Fruit fly (Drosophila melanogaster): Measurements from ENCODE around the gene CG15282.
"Not testable (repeated sequence)": the region's sequence is repeated elsewhere in the genome, so short reads cannot be mapped to it uniquely, and the experiment has no call there.

Gene CG15282

dm6 chr2L:14701495-14701894, 10.8 kb upstream of the CG15282 start:
- TF ChIP-seq pan (optimal IDR thresholded peaks at IDR 0.05) (no peak), Dll (optimal IDR thresholded peaks at IDR 0.05) (no peak), psq (optimal IDR thresholded peaks at IDR 0.05) (no peak), EcR (GFP tag; optimal IDR thresholded peaks at IDR 0.05) (no peak)

DNA sequence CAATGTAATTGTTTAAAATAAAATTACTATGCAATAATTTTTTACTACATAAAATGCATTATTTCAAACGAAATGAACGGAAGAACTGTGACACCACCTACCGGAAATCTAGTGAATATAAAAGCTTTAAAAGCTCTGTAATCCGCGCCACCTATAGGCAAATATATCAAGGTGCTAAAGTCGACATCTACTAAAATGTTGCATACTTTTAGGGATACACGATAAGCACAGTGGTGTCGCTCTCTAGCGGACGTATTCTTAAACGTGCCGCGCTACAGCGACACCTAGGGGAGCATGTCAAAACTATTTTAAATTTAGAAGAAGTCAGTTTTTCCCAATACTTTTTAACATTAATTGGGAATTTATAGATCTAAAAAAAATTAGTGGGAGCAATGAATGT, 6.1 kb upstream of the CG15282 start:
- TF ChIP-seq Dll (optimal IDR thresholded peaks at IDR 0.05) (no peak), pan (optimal IDR thresholded peaks at IDR 0.05) (no peak), psq (optimal IDR thresholded peaks at IDR 0.05) (no peak), CG8478 (optimal IDR thresholded peaks at IDR 0.05) (no peak), usp (GFP tag; optimal IDR thresholded peaks at IDR 0.05) (no peak)

- TF ChIP-seq Dll (optimal IDR thresholded peaks at IDR 0.05) (no peak), usp (GFP tag; optimal IDR thresholded peaks at IDR 0.05) (no peak), CG8478 (optimal IDR thresholded peaks at IDR 0.05) (no peak), psq (optimal IDR thresholded peaks at IDR 0.05) (no peak), EcR (GFP tag; optimal IDR thresholded peaks at IDR 0.05) (no peak), pan (optimal IDR thresholded peaks at IDR 0.05) (no peak)
Observed at dm6 chr2L:14713467-14713866, 1.2 kb downstream of the CG15282 start, which contains the start of gene CG34165. TSS of gene CG34165 (plus strand) at chr2L:14713750.

dm6 chr2L:14730077-14730476, 17.8 kb downstream of the CG15282 start, which contains the start of gene CG42685:
TSS of gene CG42685 (minus strand) at chr2L:14730177.
- TF ChIP-seq EcR (GFP tag; optimal IDR thresholded peaks at IDR 0.05) = no peak
- no peak for TF ChIP-seq pan (optimal IDR thresholded peaks at IDR 0.05)
- TF ChIP-seq usp (GFP tag; optimal IDR thresholded peaks at IDR 0.05) = no peak
- no peak for TF ChIP-seq psq (optimal IDR thresholded peaks at IDR 0.05)
- no peak for TF ChIP-seq Dll (optimal IDR thresholded peaks at IDR 0.05)
- TF ChIP-seq CG8478 (optimal IDR thresholded peaks at IDR 0.05) = no peak

- not testable (repeated sequence) for TF ChIP-seq usp (GFP tag; optimal IDR thresholded peaks at IDR 0.05); psq (optimal IDR thresholded peaks at IDR 0.05); Dll (optimal IDR thresholded peaks at IDR 0.05)
Observed at dm6 chr2L:14735543-14735942, 23.3 kb downstream of the CG15282 start, which contains the start of gene CG31835. TSS of gene CG31835 (plus strand) at chr2L:14735843.

dm6 chr2L:14737669-14738068, 25.4 kb downstream of the CG15282 start, which contains the start of gene CG31775:
TSS of gene CG31775 (minus strand) at chr2L:14737769.
- TF ChIP-seq usp (GFP tag; optimal IDR thresholded peaks at IDR 0.05); EcR (GFP tag; optimal IDR thresholded peaks at IDR 0.05); psq (optimal IDR thresholded peaks at IDR 0.05): not testable (repeated sequence)

dm6 chr2L:14739614-14740013, 27.3 kb downstream of the CG15282 start, which contains the start of gene CG42585:
TSS of gene CG42585 (plus strand) at chr2L:14739914.
- not testable (repeated sequence) for TF ChIP-seq usp (GFP tag; optimal IDR thresholded peaks at IDR 0.05); psq (optimal IDR thresholded peaks at IDR 0.05); CG8478 (optimal IDR thresholded peaks at IDR 0.05)

DNA sequence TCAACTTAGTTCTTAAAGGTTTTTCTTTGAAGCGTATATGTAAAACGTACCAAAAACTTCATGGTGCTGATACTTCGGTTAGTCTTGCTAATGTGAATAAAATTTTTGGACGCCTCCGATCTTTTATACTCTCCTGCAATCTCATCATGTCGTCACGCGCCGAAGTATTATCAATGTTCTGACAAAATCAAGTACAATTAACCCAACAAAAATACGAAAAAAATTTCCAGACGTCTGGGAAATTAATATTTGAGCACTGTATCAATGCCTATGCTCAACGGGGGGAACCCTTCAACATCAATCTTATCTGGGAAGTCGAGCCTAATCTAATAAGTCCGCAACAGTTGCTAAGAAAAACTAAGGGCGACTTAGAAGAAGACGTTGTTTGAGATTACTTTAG, 29.5 kb downstream of the CG15282 start, which contains the start of gene CG42586:
CG42586 (minus strand) TSS at position 101 of the 400 bp plus-strand sequence.
- not testable (repeated sequence) for TF ChIP-seq pan, CG8478, Dll (optimal IDR thresholded peaks at IDR 0.05)

dm6 chr2L:14742893-14743292, 30.6 kb downstream of the CG15282 start, which contains the start of gene CG34166:
TSS of gene CG34166 (plus strand) at chr2L:14743193.
- TF ChIP-seq pan (optimal IDR thresholded peaks at IDR 0.05); usp (GFP tag; optimal IDR thresholded peaks at IDR 0.05); psq (optimal IDR thresholded peaks at IDR 0.05): not testable (repeated sequence)

dm6 chr2L:14743337-14743736, 31.1 kb downstream of the CG15282 start:
- no peak for TF ChIP-seq CG8478 (optimal IDR thresholded peaks at IDR 0.05)
- TF ChIP-seq usp (GFP tag; optimal IDR thresholded peaks at IDR 0.05) = no peak
- TF ChIP-seq pan (optimal IDR thresholded peaks at IDR 0.05) = no peak

dm6 chr2L:14744121-14744520, 31.9 kb downstream of the CG15282 start, which contains the start of gene CG42681:
TSS of gene CG42681 (plus strand) at chr2L:14744421.
- TF ChIP-seq Dll (optimal IDR thresholded peaks at IDR 0.05) (no peak), usp (GFP tag; optimal IDR thresholded peaks at IDR 0.05) (no peak), pan (optimal IDR thresholded peaks at IDR 0.05) (no peak), CG8478 (optimal IDR thresholded peaks at IDR 0.05) (no peak), psq (optimal IDR thresholded peaks at IDR 0.05) (no peak), EcR (GFP tag; optimal IDR thresholded peaks at IDR 0.05) (no peak)

DNA sequence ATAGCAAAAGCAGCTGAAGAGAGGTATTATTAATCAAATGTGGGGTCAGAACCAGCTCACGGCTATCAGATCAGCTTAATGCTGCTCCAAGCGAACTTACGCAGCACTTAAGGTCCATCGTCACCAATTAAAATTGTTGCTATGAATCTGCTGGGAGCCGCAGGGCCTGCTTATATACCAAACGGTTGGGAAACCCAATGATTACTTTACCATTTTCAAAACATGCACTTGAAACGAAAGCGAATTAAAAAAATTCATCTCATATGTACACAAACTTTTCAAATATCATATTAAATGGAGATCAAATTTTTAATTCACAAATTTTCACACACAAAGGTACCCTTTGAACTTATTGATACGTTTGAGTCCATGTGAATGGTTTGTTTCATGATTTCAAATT, 32.8 kb downstream of the CG15282 start, which contains the start of gene CG42587:
CG42587 (minus strand) TSS at position 143 of the 400 bp plus-strand sequence.
- TF ChIP-seq EcR (GFP tag; optimal IDR thresholded peaks at IDR 0.05) (no peak), Dll (optimal IDR thresholded peaks at IDR 0.05) (no peak), CG8478 (optimal IDR thresholded peaks at IDR 0.05) (no peak), usp (GFP tag; optimal IDR thresholded peaks at IDR 0.05) (no peak), pan (optimal IDR thresholded peaks at IDR 0.05) (no peak)

DNA sequence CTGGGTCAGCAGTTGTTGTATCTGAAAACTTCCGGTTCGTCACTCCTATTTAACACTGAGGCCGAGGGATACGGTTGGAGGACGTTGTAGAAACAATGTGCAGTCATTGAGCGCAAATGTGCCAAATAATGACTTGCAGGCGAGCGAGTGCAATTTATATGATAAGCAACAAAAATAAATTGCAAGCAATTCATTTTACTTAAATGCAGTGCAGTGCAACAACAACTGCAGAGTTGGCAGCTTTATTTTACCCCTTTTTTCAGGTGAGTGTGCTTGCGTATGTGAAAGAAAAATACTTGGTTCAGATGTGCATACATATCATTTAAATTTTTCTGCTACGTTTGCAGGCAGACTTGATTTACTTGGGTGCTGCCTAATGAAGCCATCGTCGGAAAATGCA, 33.8 kb downstream of the CG15282 start:
- no peak for TF ChIP-seq usp (GFP tag; optimal IDR thresholded peaks at IDR 0.05)
- no peak for TF ChIP-seq CG8478 (optimal IDR thresholded peaks at IDR 0.05)

All from whole organism.